Fruit fly (Drosophila melanogaster): ENCODE measurements around the gene CG14985.

The CG14985 gene

DNA sequence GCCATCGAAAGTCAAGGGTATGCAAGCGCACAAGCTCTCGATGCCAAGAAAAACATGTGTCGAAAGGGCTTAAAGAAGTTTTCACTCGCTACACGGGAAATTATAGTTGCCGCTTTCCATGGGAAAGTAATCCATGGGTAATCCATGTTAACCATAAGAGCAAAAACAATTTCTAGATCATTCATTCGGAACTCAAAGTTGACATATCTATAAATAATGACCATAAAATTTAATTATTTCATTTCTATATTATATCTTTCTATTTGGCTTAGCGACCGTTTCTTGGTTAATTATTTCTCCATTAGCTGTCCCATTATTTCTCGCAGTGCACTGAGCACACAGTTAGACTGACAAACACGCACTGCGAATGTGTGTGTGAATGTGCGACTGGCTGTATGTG is 2.6 kb upstream of the CG14985 start (continued):
- TF ChIP-seq CG34224 (GFP tag; IDR thresholded peaks at IDR 0.05; ENCODE audit: partially characterized antibody) (no peak), lmd (GFP tag; IDR thresholded peaks at IDR 0.05) (no peak), CG7786 (GFP tag; optimal IDR thresholded peaks at IDR 0.05) (no peak), CG11085 (GFP tag; IDR thresholded peaks at IDR 0.05) (no peak), fd64A (GFP tag; optimal IDR thresholded peaks at IDR 0.05) (no peak), org-1 (GFP tag; optimal IDR thresholded peaks at IDR 0.05) (peak; percentile 1), CG4854 (GFP tag; optimal IDR thresholded peaks at IDR 0.05) (no peak), Dek (tag; optimal IDR thresholded peaks at IDR 0.05) (no peak), gt (GFP tag; IDR thresholded peaks at IDR 0.05) (no peak), CG18619 (GFP tag; optimal IDR thresholded peaks at IDR 0.05) (peak; percentile 59), az2 (GFP tag; optimal IDR thresholded peaks at IDR 0.05) (peak; percentile 27), tgo (GFP tag; IDR thresholded peaks at IDR 0.05) (no peak; the same call in 2 of the 3 replicates), sens (GFP tag) (no peak), crol (GFP tag; IDR thresholded peaks at IDR 0.05) (no peak), tio (GFP tag; optimal IDR thresholded peaks at IDR 0.05) (peak; percentile 39), HmgD (GFP tag; optimal IDR thresholded peaks at IDR 0.05) (no peak), sisA (GFP tag; IDR thresholded peaks at IDR 0.05) (peak; percentile 27; the same call in 1 of the 2 replicates), Ada2b (GFP tag; IDR thresholded peaks at IDR 0.05) (no peak), CG8290 (GFP tag; optimal IDR thresholded peaks at IDR 0.05) (no peak), CG8290 (tag; optimal IDR thresholded peaks at IDR 0.05) (no peak), nmo (GFP tag; optimal IDR thresholded peaks at IDR 0.05) (peak; percentile 49), Dip2 (GFP tag; IDR thresholded peaks at IDR 0.05) (no peak), fd3F (GFP tag; optimal IDR thresholded peaks at IDR 0.05) (peak; percentile 20), kah (GFP tag; optimal IDR thresholded peaks at IDR 0.05) (no peak), HLH4C (GFP tag; IDR thresholded peaks at IDR 0.05; ENCODE audit: partially characterized antibody) (no peak), CG17802 (tag; optimal IDR thresholded peaks at IDR 0.05) (no peak), Hr78 (GFP tag; optimal IDR thresholded peaks at IDR 0.05) (no peak), CG11247 (GFP tag; IDR thresholded peaks at IDR 0.05) (no peak), crc (GFP tag; optimal IDR thresholded peaks at IDR 0.05) (no peak), CG4820 (GFP tag; optimal IDR thresholded peaks at IDR 0.05) (no peak), CG13775 (GFP tag; optimal IDR thresholded peaks at IDR 0.05) (peak; percentile 38), zen2 (GFP tag; IDR thresholded peaks at IDR 0.05; ENCODE audit: partially characterized antibody) (no peak), Spps (tag; optimal IDR thresholded peaks at IDR 0.05) (no peak), Dll (GFP tag; IDR thresholded peaks at IDR 0.05; ENCODE audit: partially characterized antibody) (no peak), CG13123 (GFP tag; optimal IDR thresholded peaks at IDR 0.05) (no peak), Ssrp (tag; optimal IDR thresholded peaks at IDR 0.05) (peak; percentile 36), fu2 (GFP tag; optimal IDR thresholded peaks at IDR 0.05) (no peak), Blimp-1 (GFP tag; optimal IDR thresholded peaks at IDR 0.05) (no peak), CG8359 (GFP tag; optimal IDR thresholded peaks at IDR 0.05; ENCODE audit: borderline replicate concordance) (no peak), hth (optimal IDR thresholded peaks at IDR 0.05) (no peak), Fer3 (tag; optimal IDR thresholded peaks at IDR 0.05) (no peak), dmrt99B (tag; optimal IDR thresholded peaks at IDR 0.05) (peak; percentile 37), CG12104 (GFP tag; optimal IDR thresholded peaks at IDR 0.05) (no peak), lilli (GFP tag; optimal IDR thresholded peaks at IDR 0.05) (no peak), prd (optimal IDR thresholded peaks at IDR 0.05) (no peak), prd (GFP tag; IDR thresholded peaks at IDR 0.05) (peak; percentile 15; the same call in 1 of the 3 replicates), CG17328 (GFP tag; IDR thresholded peaks at IDR 0.05) (no peak), lola (GFP tag; optimal IDR thresholded peaks at IDR 0.05) (peak in 1 of 3 experiments; percentile 26), CG2712 (tag; optimal IDR thresholded peaks at IDR 0.05) (peak; percentile 7), Awh (GFP tag; IDR thresholded peaks at IDR 0.05) (no peak), B-H2 (GFP tag; optimal IDR thresholded peaks at IDR 0.05) (no peak), dmrt11E (tag; optimal IDR thresholded peaks at IDR 0.05) (no peak)

Data from whole organism, embryonic.